Fruit fly (Drosophila melanogaster) whole organism, prepupa: Measurements from ENCODE around the gene RIOK2.

Experiments
- CG10631 ChIP-seq: fragments of 200-800 bp; sonication (Bioruptor generic); optimal IDR thresholded peaks from 2 replicates; lab custom pipeline; 2016; ENCODE audit warnings: missing biosample characterization, missing genetic modification characterization
- CG11294 ChIP-seq: fragments of 200-800 bp; sonication (Bioruptor generic); IDR thresholded peaks from 2 replicates; pipeline ENCODE4 v1.3.6; 2022; ENCODE audit warnings: missing biosample characterization, missing genetic modification characterization
- CG11902 ChIP-seq: fragments of 200-800 bp; sonication (Bioruptor generic); optimal IDR thresholded peaks from 3 replicates; lab custom pipeline; 2016; ENCODE audit warnings: missing biosample characterization, missing genetic modification characterization
- CG15336 ChIP-seq: fragments of 200-800 bp; sonication (Bioruptor generic); IDR thresholded peaks from 2 replicates; pipeline ENCODE4 v1.3.6; 2022; ENCODE audit warnings: missing biosample characterization, missing genetic modification characterization
- CG1621 ChIP-seq: fragments of 200-800 bp; sonication (Bioruptor generic); optimal IDR thresholded peaks from 3 replicates; lab custom pipeline; 2018; ENCODE audit warnings: missing biosample characterization, mild to moderate bottlenecking, missing genetic modification characterization
- CG3032 ChIP-seq: fragments of 200-800 bp; optimal IDR thresholded peaks from 2 replicates; lab custom pipeline; 2019; ENCODE audit warnings: missing biosample characterization, mild to moderate bottlenecking, missing genetic modification characterization, moderate library complexity
- CG32006 ChIP-seq: fragments of 200-800 bp; sonication (Bioruptor generic); optimal IDR thresholded peaks from 3 replicates; lab custom pipeline; 2017; ENCODE audit warnings: missing biosample characterization, mild to moderate bottlenecking, missing genetic modification characterization
- CG3919 ChIP-seq: fragments of 200-800 bp; sonication (Bioruptor generic); optimal IDR thresholded peaks from 3 replicates; lab custom pipeline; 2016; ENCODE audit warnings: missing biosample characterization, missing genetic modification characterization
- CG4318 ChIP-seq: fragments of 200-800 bp; sonication (Bioruptor generic); optimal IDR thresholded peaks from 3 replicates; lab custom pipeline; 2017; ENCODE audit warnings: missing biosample characterization, mild to moderate bottlenecking, missing genetic modification characterization
- CG6854 ChIP-seq: fragments of 200-800 bp; sonication (Bioruptor generic); optimal IDR thresholded peaks from 2 replicates; lab custom pipeline; 2017; ENCODE audit warnings: missing biosample characterization, mild to moderate bottlenecking, missing genetic modification characterization
- CG8119 ChIP-seq: fragments of 200-800 bp; sonication (Bioruptor generic); IDR thresholded peaks from 3 replicates; pipeline ENCODE4 v1.3.6; 2022; ENCODE audit warnings: missing biosample characterization, missing genetic modification characterization
- CG8319 ChIP-seq: fragments of 200-800 bp; sonication (Bioruptor generic); optimal IDR thresholded peaks from 3 replicates; lab custom pipeline; 2016; ENCODE audit warnings: missing biosample characterization, missing genetic modification characterization
- CG8632 ChIP-seq: fragments of 200-800 bp; sonication (Bioruptor generic); optimal IDR thresholded peaks from 3 replicates; lab custom pipeline; 2016; ENCODE audit warnings: missing biosample characterization, missing genetic modification characterization
- CG9139 ChIP-seq: fragments of 200-800 bp; sonication (Bioruptor generic); optimal IDR thresholded peaks from 3 replicates; lab custom pipeline; 2017; ENCODE audit warnings: missing biosample characterization, mild to moderate bottlenecking, missing genetic modification characterization
- Eip75B ChIP-seq: fragments of 200-800 bp; sonication (Bioruptor generic); optimal IDR thresholded peaks from 3 replicates; lab custom pipeline; 2016; ENCODE audit warnings: missing biosample characterization, missing genetic modification characterization
- Eip78C ChIP-seq: fragments of 200-800 bp; sonication (Bioruptor generic); peaks from one replicate; lab custom pipeline; 2016; ENCODE audit warnings: missing biosample characterization, missing genetic modification characterization
- Ets96B ChIP-seq: fragments of 200-800 bp; optimal IDR thresholded peaks from 2 replicates; lab custom pipeline; 2019; ENCODE audit warnings: missing biosample characterization, mild to moderate bottlenecking, missing genetic modification characterization, moderate library complexity
- Gug ChIP-seq: fragments of 200-800 bp; sonication (Bioruptor generic); IDR thresholded peaks from 2 replicates; pipeline ENCODE4 v1.3.6; 2022; ENCODE audit warnings: missing biosample characterization, missing genetic modification characterization
- Hr38 ChIP-seq: sonication (Bioruptor generic); optimal IDR thresholded peaks from 2 replicates; lab custom pipeline; 2016; ENCODE audit warnings: missing biosample characterization, missing genetic modification characterization
- Hr39 ChIP-seq: fragments of 200-800 bp; sonication (Bioruptor generic); optimal IDR thresholded peaks from 2 replicates; lab custom pipeline; 2016; ENCODE audit warnings: missing biosample characterization, missing genetic modification characterization
- Lpt ChIP-seq: fragments of 200-800 bp; sonication (Bioruptor generic); optimal IDR thresholded peaks from 3 replicates; lab custom pipeline; 2016; ENCODE audit warnings: missing biosample characterization, missing genetic modification characterization
- Met ChIP-seq: fragments of 200-800 bp; sonication (Bioruptor generic); optimal IDR thresholded peaks from 3 replicates; lab custom pipeline; 2016; ENCODE audit warnings: missing biosample characterization, missing genetic modification characterization
- Sox102F ChIP-seq: fragments of 200-800 bp; sonication (Bioruptor generic); optimal IDR thresholded peaks from 2 replicates; lab custom pipeline; 2016; ENCODE audit warnings: missing biosample characterization, mild to moderate bottlenecking, missing genetic modification characterization
- Sox14 ChIP-seq: fragments of 200-800 bp; sonication (Bioruptor generic); optimal IDR thresholded peaks from 3 replicates; lab custom pipeline; 2016; ENCODE audit warnings: missing biosample characterization, missing genetic modification characterization
- Sox15 ChIP-seq: fragments of 200-800 bp; sonication (Bioruptor generic); optimal IDR thresholded peaks from 3 replicates; lab custom pipeline; 2016; ENCODE audit warnings: missing biosample characterization, missing genetic modification characterization
- achi ChIP-seq: fragments of 200-800 bp; sonication (Bioruptor generic); optimal IDR thresholded peaks from 3 replicates; lab custom pipeline; 2016; ENCODE audit warnings: missing biosample characterization, missing genetic modification characterization
- acj6 ChIP-seq: fragments of 200-800 bp; sonication (Bioruptor generic); optimal IDR thresholded peaks from 3 replicates; lab custom pipeline; 2016; ENCODE audit warnings: missing biosample characterization, missing genetic modification characterization
- dsx ChIP-seq: fragments of 200-800 bp; optimal IDR thresholded peaks from 3 replicates; lab custom pipeline; 2019; ENCODE audit warnings: missing biosample characterization, mild to moderate bottlenecking, missing genetic modification characterization, moderate library complexity; ENCODE audit not compliant: poor library complexity, severe bottlenecking
- fd59A ChIP-seq: fragments of 200-800 bp; sonication (Bioruptor generic); optimal IDR thresholded peaks from 2 replicates; lab custom pipeline; 2017; ENCODE audit warnings: missing biosample characterization, mild to moderate bottlenecking, missing genetic modification characterization, missing genetic modification reagents
- fkh ChIP-seq: fragments of 200-800 bp; sonication (Bioruptor generic); optimal IDR thresholded peaks from 3 replicates; lab custom pipeline; 2017; ENCODE audit warnings: missing biosample characterization, mild to moderate bottlenecking, missing genetic modification characterization, moderate library complexity
- net ChIP-seq: fragments of 200-800 bp; sonication (Bioruptor generic); optimal IDR thresholded peaks from 3 replicates; lab custom pipeline; 2016; ENCODE audit warnings: missing biosample characterization, missing genetic modification characterization
- pdm3 ChIP-seq: fragments of 200-800 bp; sonication (Bioruptor generic); optimal IDR thresholded peaks from 3 replicates; lab custom pipeline; 2016; ENCODE audit warnings: missing biosample characterization, missing genetic modification characterization
- salr ChIP-seq, 2 experiments: fragments of 200-800 bp; sonication (Bioruptor generic); optimal IDR thresholded peaks; 3 replicates each; lab custom pipeline; 2016 to 2018; ENCODE audit warnings: missing biosample characterization in 2 of 2, missing genetic modification characterization in 2 of 2, mild to moderate bottlenecking in 1 of 2
- spab ChIP-seq: fragments of 200-800 bp; sonication (Bioruptor generic); optimal IDR thresholded peaks from 2 replicates; lab custom pipeline; 2017; ENCODE audit warnings: missing biosample characterization, mild to moderate bottlenecking, missing genetic modification characterization, missing genetic modification reagents
- ss ChIP-seq, 2 experiments: fragments of 200-800 bp; sonication (Bioruptor generic); optimal IDR thresholded peaks; 2 replicates in 1 of 2; 3 replicates in 1 of 2; lab custom pipeline; 2017 to 2018; ENCODE audit warnings: mild to moderate bottlenecking in 2 of 2, missing biosample characterization in 2 of 2, missing genetic modification characterization in 2 of 2, moderate library complexity in 1 of 2
- svp ChIP-seq: fragments of 200-800 bp; sonication (Bioruptor generic); peaks from one replicate; lab custom pipeline; 2016; ENCODE audit warnings: missing biosample characterization, missing genetic modification characterization
- topi ChIP-seq: fragments of 200-800 bp; sonication (Bioruptor generic); optimal IDR thresholded peaks from 3 replicates; lab custom pipeline; 2016; ENCODE audit warnings: missing biosample characterization, missing genetic modification characterization

RIOK2 gene

DNA sequence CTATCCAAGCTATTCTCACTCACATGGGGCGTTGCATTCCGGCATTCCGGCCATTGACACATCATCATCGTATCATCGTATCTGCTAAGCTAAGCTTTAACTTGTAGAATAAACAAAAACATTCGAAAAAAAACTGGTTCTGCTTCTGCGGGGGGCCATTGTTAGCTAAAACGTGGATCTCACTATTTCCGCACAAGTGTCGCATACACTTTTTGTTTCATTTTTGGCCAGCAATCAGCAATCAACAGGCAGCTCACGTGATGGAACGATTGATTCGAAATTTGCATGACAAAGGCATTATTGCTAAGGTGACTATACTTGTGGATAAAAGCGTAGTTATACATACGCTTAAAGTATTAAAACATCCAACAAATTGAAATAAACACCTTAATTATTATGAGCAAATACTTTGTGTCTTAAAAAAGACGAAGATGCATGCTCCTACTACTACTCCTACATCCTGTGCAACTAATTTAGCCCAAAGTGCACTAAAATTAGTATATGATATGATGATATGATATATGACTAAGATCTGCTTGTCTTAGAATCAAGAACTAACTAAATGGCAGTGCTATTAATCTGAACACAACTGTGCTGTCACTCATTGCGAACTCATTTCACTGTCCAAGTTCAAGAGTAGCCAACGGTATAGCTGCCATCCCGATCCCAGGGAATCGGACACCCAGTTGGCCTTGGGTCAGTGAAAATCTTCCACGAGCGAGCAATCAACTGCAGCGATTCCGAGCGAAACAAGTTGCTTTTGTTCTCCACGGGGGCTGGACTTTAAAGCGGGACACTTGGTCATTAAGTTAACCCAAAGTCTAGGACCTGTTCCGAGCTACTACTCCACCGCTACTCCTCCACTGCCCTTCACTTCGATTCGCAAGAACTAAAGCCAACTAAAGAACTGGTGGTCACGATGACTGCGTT lies 26.6 kb upstream of the RIOK2 start (continued):
- TF ChIP-seq achi (GFP tag; lab: Kevin White, UChicago), result no peak
- TF ChIP-seq CG3032, result peak; percentile 42
- TF ChIP-seq Ets96B, result peak; percentile 39
- peak; percentile 45 for TF ChIP-seq CG1621
- TF ChIP-seq spab (GFP tag; lab: Kevin White, UChicago), result peak; percentile 22
- TF ChIP-seq CG32006 (GFP tag; lab: Kevin White, UChicago), result no peak

DNA sequence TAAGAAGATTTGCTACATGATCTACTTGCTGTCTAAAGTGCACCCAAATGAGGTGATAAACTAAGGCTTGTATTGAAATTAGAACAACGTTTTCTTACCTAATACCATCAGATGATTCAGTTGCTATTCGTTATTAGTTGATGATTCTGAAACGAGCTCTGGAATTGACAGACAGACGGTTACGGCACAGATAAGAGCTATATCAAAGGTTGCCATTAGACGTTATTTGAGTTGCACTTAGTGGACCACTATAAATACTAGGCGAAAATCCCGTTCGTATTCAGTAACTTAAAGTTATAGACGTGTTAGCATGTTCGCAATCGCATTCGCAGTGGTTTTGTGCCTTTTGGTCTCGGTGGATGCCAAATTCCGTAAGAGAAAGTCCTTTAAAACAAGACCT lies 25.8 kb upstream of the RIOK2 start, which contains the start of gene to:
TSS of gene to (plus strand) at position 301 of the 400 bp plus-strand sequence.
- no peak for TF ChIP-seq CG11902 (GFP tag; lab: Kevin White, UChicago)
- TF ChIP-seq Sox14 (GFP tag; lab: Kevin White, UChicago), result no peak
- TF ChIP-seq CG15336 (GFP tag; lab: Robert Waterston, UW), result no peak
- TF ChIP-seq CG4318 (GFP tag; lab: Kevin White, UChicago), result no peak
- no peak for TF ChIP-seq CG8632
- no peak for TF ChIP-seq CG32006 (GFP tag; lab: Kevin White, UChicago)
- TF ChIP-seq CG9139, result no peak
- no peak for TF ChIP-seq Hr39 (GFP tag; lab: Kevin White, UChicago)
- no peak for TF ChIP-seq Met (GFP tag; lab: Kevin White, UChicago)
- TF ChIP-seq CG8319, result no peak
- TF ChIP-seq dsx (GFP tag; lab: Kevin White, UChicago), result no peak
- no peak for TF ChIP-seq CG1621
- TF ChIP-seq acj6 (GFP tag; lab: Kevin White, UChicago), result no peak
- TF ChIP-seq net (GFP tag; lab: Kevin White, UChicago), result no peak
- TF ChIP-seq Eip75B (GFP tag; lab: Kevin White, UChicago), result no peak
- TF ChIP-seq Eip78C (GFP tag; lab: Kevin White, UChicago), result no peak
- TF ChIP-seq Sox15 (GFP tag; lab: Kevin White, UChicago), result no peak
- no peak for TF ChIP-seq salr (GFP tag; optimal IDR thresholded peaks at IDR 0.05; lab: Kevin White, UChicago)
- no peak for TF ChIP-seq CG3032
- TF ChIP-seq, all 60 proteins: peak for 0

DNA sequence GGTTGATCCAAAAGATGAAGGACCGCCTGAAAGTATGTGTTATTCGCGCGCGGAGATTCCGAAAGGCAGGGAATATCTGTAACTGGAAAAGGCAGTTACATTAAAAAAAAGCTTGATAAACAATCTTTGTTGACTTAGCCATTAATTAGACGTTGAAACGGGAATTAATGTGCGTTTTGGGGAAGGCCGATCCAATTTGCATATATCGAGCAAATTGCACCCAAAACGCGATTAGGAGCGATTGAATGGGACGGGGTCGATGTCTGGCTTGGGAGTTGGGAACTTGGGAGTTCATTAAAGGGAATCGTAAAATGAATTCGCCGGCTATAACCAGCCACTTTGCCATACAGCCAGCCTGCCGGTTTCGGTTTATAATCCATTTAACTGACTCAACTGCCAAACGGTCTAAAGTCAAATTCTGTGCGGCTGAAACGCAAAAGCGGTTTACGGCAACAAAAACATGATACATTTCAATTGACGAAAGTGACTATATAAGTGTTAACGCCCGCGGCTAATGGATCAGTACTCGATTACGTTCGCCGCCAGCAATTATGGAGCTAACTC lies 24.1 kb upstream of the RIOK2 start, which contains the start of gene CG11854:
TSS of gene CG11854 (plus strand) at position 514 of the 564 bp plus-strand sequence.
- no peak for TF ChIP-seq fd59A

DNA sequence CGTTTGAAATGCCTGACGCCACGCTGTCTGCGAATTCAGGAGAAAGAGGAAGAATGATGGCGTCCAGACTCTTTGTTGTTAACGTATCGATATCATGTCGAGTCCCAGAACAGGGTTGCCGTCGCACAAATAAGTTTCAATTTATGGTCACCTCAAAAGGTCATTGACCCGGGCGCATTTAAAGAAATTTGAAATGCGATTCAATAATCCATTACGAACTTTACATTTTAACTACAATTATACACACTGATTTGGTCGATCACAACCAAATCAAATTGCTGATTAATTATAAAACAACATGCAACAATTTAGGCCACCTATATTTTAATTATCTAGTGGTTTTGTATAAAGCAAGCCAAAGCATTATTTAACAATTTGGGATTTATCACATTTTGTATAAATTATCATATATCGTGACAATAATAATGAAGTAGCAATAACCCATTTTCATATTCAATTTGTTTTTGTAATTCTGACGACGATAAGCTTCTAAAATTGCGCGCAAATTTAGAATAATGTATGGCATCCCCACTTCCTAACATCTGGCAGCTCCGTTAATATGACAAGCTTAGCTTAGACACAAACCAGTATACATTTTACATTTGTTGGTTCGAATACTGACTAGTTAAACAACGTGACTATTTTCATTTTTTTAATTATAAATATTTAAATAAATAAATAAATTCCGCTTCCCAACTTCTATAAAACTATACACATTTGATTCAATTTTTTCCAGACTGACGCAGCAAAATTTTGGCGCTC lies 20.4 kb upstream of the RIOK2 start, which contains the start of gene bam:
TSS of gene bam (minus strand) at position 58 of the 762 bp plus-strand sequence.
- peak; percentile 75 for TF ChIP-seq svp (GFP tag; lab: Kevin White, UChicago)
- no peak for TF ChIP-seq Eip75B (GFP tag; lab: Kevin White, UChicago)
- TF ChIP-seq fkh (GFP tag; lab: Kevin White, UChicago), result peak; percentile 11

DNA sequence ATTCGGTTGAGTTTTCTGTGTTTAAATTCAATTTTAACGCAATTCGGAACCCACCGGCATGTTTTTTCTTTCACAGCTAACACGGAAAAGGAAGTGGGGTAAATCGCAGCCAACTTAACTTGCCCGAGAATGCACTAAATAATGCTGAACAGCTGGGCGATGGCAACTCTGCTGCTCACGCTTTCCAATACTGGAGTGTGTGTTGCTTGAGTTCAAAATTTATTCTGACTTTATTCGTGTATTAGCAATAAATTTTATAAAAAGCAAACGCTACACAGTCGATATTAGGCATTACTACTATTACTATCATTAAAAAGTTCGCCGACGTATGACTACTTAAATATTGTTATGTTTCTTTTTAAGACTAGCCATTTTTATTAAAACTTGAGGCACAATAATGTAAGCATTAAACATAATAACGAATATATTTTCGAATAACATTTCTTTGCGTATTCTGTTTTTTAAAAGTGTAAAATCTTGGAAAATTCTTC lies 18.2 kb upstream of the RIOK2 start, which contains the start of the genes RpS27 and Nup37:
TSS of gene RpS27 (minus strand) at position 136 of the 491 bp plus-strand sequence.
TSS of gene Nup37 (plus strand) at position 280 of the 491 bp plus-strand sequence.
- TF ChIP-seq svp (GFP tag; lab: Kevin White, UChicago), result no peak
- TF ChIP-seq salr (GFP tag; optimal IDR thresholded peaks at IDR 0.05; lab: Kevin White, UChicago), result peak in 1 of 2 experiments; percentile 98
- peak; percentile 95 for TF ChIP-seq topi (GFP tag; lab: Kevin White, UChicago)
- TF ChIP-seq CG8632, result peak; percentile 89
- TF ChIP-seq Sox14 (GFP tag; lab: Kevin White, UChicago), result peak; percentile 91
- no peak for TF ChIP-seq Hr38 (GFP tag; lab: Kevin White, UChicago)
- peak; percentile 95 for TF ChIP-seq Sox102F (GFP tag; lab: Kevin White, UChicago)
- TF ChIP-seq Ets96B, result peak; percentile 70
- TF ChIP-seq CG3919 (GFP tag; lab: Kevin White, UChicago), result peak; percentile 98
- peak; percentile 93 for TF ChIP-seq achi (GFP tag; lab: Kevin White, UChicago)
- TF ChIP-seq Hr39 (GFP tag; lab: Kevin White, UChicago), result peak; percentile 97
- TF ChIP-seq Lpt, result no peak
- TF ChIP-seq CG8119, result peak; percentile 57; the same call in 2 of the 3 replicates
- TF ChIP-seq pdm3 (GFP tag; lab: Kevin White, UChicago), result peak; percentile 94
- peak; percentile 95 for TF ChIP-seq CG8319
- TF ChIP-seq CG11294, result peak; percentile 77
- peak; percentile 93 for TF ChIP-seq CG11902 (GFP tag; lab: Kevin White, UChicago)
- peak; percentile 77 for TF ChIP-seq Gug (GFP tag; lab: Robert Waterston, UW)
- peak; percentile 92 for TF ChIP-seq Sox15 (GFP tag; lab: Kevin White, UChicago)
- TF ChIP-seq CG10631 (GFP tag; lab: Kevin White, UChicago), result peak; percentile 88
- TF ChIP-seq ss (GFP tag; optimal IDR thresholded peaks at IDR 0.05; lab: Kevin White, UChicago), result peak; percentile 85 to 93
- peak; percentile 88 for TF ChIP-seq CG3032
- peak; percentile 98 for TF ChIP-seq CG6854
- TF ChIP-seq spab (GFP tag; lab: Kevin White, UChicago), result peak; percentile 76
